Worm (Caenorhabditis elegans): ENCODE results near the gene R74.7.

- no peak for TF ChIP-seq sox-4 (tag; optimal IDR thresholded peaks at IDR 0.05)
- TF ChIP-seq pha-4 (tag; optimal IDR thresholded peaks at IDR 0.05): no peak
- no peak for TF ChIP-seq dmd-4 (tag; optimal IDR thresholded peaks at IDR 0.05; ENCODE audit: borderline replicate concordance)
- no peak for TF ChIP-seq hlh-13 (GFP tag; optimal IDR thresholded peaks at IDR 0.05)
- TF ChIP-seq ceh-45 (GFP tag; IDR thresholded peaks at IDR 0.05): no peak
Observed at ce11 chrIII:4160937-4161336, 43.3 kb upstream of the R74.7 start, which contains the start of gene C01G12.16.

Data from whole organism, late embryonic.